Fruit fly (Drosophila melanogaster): Measurements from ENCODE around the gene Loxl1.

Gene Loxl1

DNA sequence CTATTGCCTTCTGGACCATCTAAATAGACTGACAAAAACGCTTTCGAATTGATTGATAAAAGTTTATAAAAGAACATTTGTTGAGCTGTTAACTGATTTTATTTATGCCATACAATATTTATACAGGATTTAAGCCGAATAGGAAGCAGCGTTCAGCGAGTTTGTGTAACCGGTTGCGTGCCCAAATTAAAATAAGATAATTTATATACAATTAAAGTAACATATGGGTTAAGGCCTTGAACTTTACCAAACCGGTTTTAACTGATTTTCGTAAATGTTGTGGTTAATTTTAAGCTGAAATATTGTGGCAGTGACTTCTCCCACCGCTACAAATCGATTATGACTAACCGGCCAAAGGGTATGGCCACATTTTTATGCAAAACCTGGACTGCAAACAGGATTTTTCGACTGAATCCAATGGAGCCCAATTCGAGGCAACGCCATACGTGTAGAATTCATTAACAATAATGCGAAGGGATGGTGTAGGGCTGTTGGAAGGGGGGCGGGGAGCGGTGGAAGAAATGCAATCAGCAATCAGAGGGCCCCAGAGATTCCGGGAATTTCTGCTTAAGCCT lies 50.0 kb downstream of the Loxl1 start:
- 0 out of 4 replicates have a peak, but pooled peaks have one; percentile 40 for TF ChIP-seq chinmo (GFP tag; IDR thresholded peaks at IDR 0.05; ENCODE audit: partially characterized antibody)
- TF ChIP-seq danr (GFP tag; IDR thresholded peaks at IDR 0.05) = no peak
